Fruit fly (Drosophila melanogaster) whole organism, adult: ENCODE data around the gene CheB93b.

Source experiments
- CG11617 ChIP-seq: fragments of 200-800 bp; sonication (Bioruptor generic); optimal IDR thresholded peaks from 2 replicates; lab custom pipeline; 2017; ENCODE audit warnings: mild to moderate bottlenecking, missing biosample characterization, missing genetic modification reagents, missing genetic modification characterization
- CG12768 ChIP-seq: fragments of 200-800 bp; sonication (Bioruptor generic); optimal IDR thresholded peaks from 2 replicates; lab custom pipeline; 2017; ENCODE audit warnings: missing biosample characterization, missing genetic modification characterization, mild to moderate bottlenecking, moderate library complexity, missing genetic modification reagents
- CG14711 ChIP-seq: fragments of 200-800 bp; sonication (Bioruptor generic); optimal IDR thresholded peaks from 2 replicates; lab custom pipeline; 2018; ENCODE audit warnings: missing biosample characterization, mild to moderate bottlenecking, missing genetic modification characterization, moderate library complexity
- CG1620 ChIP-seq: fragments of 200-800 bp; sonication (Bioruptor generic); optimal IDR thresholded peaks from 2 replicates; lab custom pipeline; 2016; ENCODE audit warnings: missing biosample characterization, missing genetic modification characterization
- CG33017 ChIP-seq: fragments of 200-800 bp; sonication (Bioruptor generic); optimal IDR thresholded peaks from 2 replicates; lab custom pipeline; 2018; ENCODE audit warnings: missing biosample characterization, mild to moderate bottlenecking, missing genetic modification characterization, moderate library complexity
- CG5204 ChIP-seq: fragments of 200-800 bp; sonication (Bioruptor generic); optimal IDR thresholded peaks from 2 replicates; lab custom pipeline; 2016; ENCODE audit warnings: missing biosample characterization, missing genetic modification characterization
- CG7045 ChIP-seq: fragments of 200-800 bp; sonication (Bioruptor generic); optimal IDR thresholded peaks from 2 replicates; lab custom pipeline; 2017; ENCODE audit warnings: missing biosample characterization, mild to moderate bottlenecking, missing genetic modification characterization
- CG7101 ChIP-seq: fragments of 200-800 bp; sonication (Bioruptor generic); optimal IDR thresholded peaks from 2 replicates; lab custom pipeline; 2018; ENCODE audit warnings: missing biosample characterization, mild to moderate bottlenecking, missing genetic modification characterization, moderate library complexity
- Clk ChIP-seq: fragments of 200-800 bp; sonication (Bioruptor generic); optimal IDR thresholded peaks from 2 replicates; lab custom pipeline; 2017; ENCODE audit warnings: missing biosample characterization, missing genetic modification characterization
- Crg-1 ChIP-seq: fragments of 200-800 bp; sonication (Bioruptor generic); optimal IDR thresholded peaks from 2 replicates; lab custom pipeline; 2016; ENCODE audit warnings: missing biosample characterization, missing genetic modification characterization
- Hr96 ChIP-seq: fragments of 200-800 bp; sonication (Bioruptor generic); optimal IDR thresholded peaks from 2 replicates; lab custom pipeline; 2016; ENCODE audit warnings: missing biosample characterization, missing genetic modification characterization
- bab1 ChIP-seq: fragments of 200-800 bp; sonication (Bioruptor generic); optimal IDR thresholded peaks from 3 replicates; lab custom pipeline; 2019; ENCODE audit warnings: missing biosample characterization, mild to moderate bottlenecking, missing genetic modification characterization, moderate library complexity
- cic ChIP-seq: fragments of 200-800 bp; sonication (Bioruptor generic); optimal IDR thresholded peaks from 2 replicates; lab custom pipeline; 2017; ENCODE audit warnings: missing biosample characterization, mild to moderate bottlenecking, missing genetic modification characterization, moderate library complexity
- cnc ChIP-seq, 2 experiments: fragments of >200 bp; optimal IDR thresholded peaks; 2 replicates each; lab custom pipeline; 2017
- kay ChIP-seq: fragments of 200-800 bp; sonication (Bioruptor generic); peaks from one replicate; lab custom pipeline; 2016; ENCODE audit warnings: missing biosample characterization, missing genetic modification characterization, borderline replicate concordance
- ovo ChIP-seq: fragments of 200-800 bp; sonication (Bioruptor generic); optimal IDR thresholded peaks from 2 replicates; lab custom pipeline; 2016; ENCODE audit warnings: missing biosample characterization, missing genetic modification characterization
- pad ChIP-seq: fragments of 200-800 bp; sonication (Bioruptor generic); optimal IDR thresholded peaks from 3 replicates; lab custom pipeline; 2017; ENCODE audit warnings: missing biosample characterization, missing genetic modification characterization, mild to moderate bottlenecking, moderate library complexity, missing genetic modification reagents
- tj ChIP-seq: fragments of 200-800 bp; sonication (Bioruptor generic); optimal IDR thresholded peaks from 3 replicates; lab custom pipeline; 2017; ENCODE audit warnings: missing biosample characterization, mild to moderate bottlenecking, missing genetic modification characterization, moderate library complexity
- toe ChIP-seq: fragments of 200-800 bp; sonication (Bioruptor generic); optimal IDR thresholded peaks from 2 replicates; lab custom pipeline; 2016; ENCODE audit warnings: missing biosample characterization, missing genetic modification characterization

CheB93b gene

DNA sequence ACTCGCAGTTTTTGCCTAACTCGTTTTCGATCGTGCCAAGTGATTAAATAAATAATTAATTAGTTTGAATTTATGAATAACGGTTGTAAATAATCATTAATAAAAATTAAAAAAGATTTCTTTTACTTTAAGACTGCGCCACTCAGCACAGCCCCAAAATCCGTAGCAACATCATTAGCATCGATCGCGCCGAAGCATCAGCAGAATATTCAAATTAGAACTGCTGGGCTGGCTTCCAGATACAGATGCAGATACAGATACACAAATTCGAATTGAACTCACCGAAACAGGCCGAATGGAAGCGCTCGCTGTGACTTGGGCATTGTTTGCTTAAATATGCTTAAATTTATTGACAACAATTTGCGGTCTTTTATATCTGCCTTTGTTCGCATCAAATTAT, 31.8 kb downstream of the CheB93b start:
- TF ChIP-seq Clk (GFP tag; lab: Kevin White, UChicago) (no peak), CG7101 (no peak), Hr96 (GFP tag; lab: Kevin White, UChicago) (no peak), toe (GFP tag; lab: Kevin White, UChicago) (no peak), CG14711 (tag; lab: Kevin White, UChicago) (no peak), cnc (optimal IDR thresholded peaks at IDR 0.05; lab: Kevin White, UChicago) (no peak), Crg-1 (GFP tag; lab: Kevin White, UChicago) (no peak), CG1620 (no peak), CG7045 (no peak), bab1 (GFP tag; lab: Kevin White, UChicago) (no peak), ovo (GFP tag; lab: Kevin White, UChicago) (no peak)

DNA sequence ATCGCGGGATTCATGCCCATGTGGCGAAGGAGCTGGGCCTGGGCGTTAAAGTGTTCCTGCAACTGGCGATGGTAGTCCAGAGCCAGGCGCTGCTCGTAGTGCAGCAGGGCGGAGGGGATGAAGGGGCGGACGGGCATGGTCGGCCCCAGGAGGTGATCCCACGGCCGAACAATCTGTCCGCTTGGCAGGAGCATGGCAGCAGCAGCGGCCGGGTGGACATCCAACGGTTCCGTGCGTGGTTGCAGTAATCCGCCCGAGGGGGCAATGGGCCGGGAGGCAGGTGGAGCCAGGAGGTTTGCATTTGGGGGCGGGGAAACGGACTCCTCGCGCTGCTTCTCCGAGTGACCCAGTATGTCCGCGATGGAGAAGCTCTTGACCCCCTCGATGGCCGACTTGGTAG, 36.4 kb downstream of the CheB93b start:
- TF ChIP-seq CG1620 (no peak), CG33017 (tag; lab: Kevin White, UChicago) (no peak), Hr96 (GFP tag; lab: Kevin White, UChicago) (no peak), Crg-1 (GFP tag; lab: Kevin White, UChicago) (no peak), toe (GFP tag; lab: Kevin White, UChicago) (no peak), tj (GFP tag; lab: Kevin White, UChicago) (no peak), cnc (optimal IDR thresholded peaks at IDR 0.05; lab: Kevin White, UChicago) (no peak), kay (GFP tag; lab: Kevin White, UChicago) (no peak), bab1 (GFP tag; lab: Kevin White, UChicago) (no peak)

DNA sequence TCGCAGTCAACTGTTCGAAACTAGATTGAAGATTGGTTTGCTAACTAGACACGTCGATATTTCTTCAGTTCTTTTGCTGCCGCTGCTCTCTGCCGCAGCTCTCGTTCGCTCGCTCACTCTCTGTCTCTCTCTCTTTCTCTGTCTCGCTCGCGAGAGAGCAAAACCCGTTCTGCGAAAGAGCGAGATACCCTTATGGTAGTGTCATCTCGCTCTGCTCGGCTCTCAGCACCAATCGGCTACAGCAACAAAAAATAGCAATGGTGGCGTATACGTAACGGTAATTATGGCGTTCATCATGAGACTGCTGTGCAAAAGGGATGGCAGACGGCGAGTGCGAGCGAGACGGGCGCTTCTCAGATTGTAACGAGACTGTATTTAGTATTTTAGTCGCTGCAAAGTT, 37.4 kb downstream of the CheB93b start, which contains the start of gene lbe:
TSS of gene lbe (minus strand) at position 204 of the 400 bp plus-strand sequence.
- TF ChIP-seq ovo (GFP tag; lab: Kevin White, UChicago): peak; percentile 86
- peak; percentile 24 for TF ChIP-seq pad
- no peak for TF ChIP-seq tj (GFP tag; lab: Kevin White, UChicago)

DNA sequence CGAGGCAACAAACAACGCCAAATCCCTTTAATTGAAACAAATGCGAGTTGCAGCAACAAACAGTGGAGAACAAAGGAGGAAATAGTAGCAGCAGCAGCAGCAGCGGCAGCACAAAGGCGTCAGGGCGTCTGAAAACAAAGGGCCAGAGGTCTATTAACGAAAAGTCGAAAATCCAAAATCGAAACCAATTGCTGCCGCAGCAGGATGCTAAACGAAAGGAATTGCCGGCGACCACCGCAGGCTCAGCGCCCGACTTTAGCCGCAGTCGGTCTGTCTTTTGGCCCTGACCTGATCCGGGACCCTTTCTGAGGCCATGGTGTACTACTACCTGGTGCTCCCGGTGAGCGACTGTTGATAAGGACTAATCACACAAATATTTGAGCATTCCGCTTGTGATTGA, 38.7 kb downstream of the CheB93b start:
- TF ChIP-seq Clk (GFP tag; lab: Kevin White, UChicago) (no peak), ovo (GFP tag; lab: Kevin White, UChicago) (no peak), cic (no peak)

- no peak for TF ChIP-seq tj (GFP tag; lab: Kevin White, UChicago)
- TF ChIP-seq cnc (optimal IDR thresholded peaks at IDR 0.05; lab: Kevin White, UChicago): no peak
- TF ChIP-seq bab1 (GFP tag; lab: Kevin White, UChicago): no peak
- TF ChIP-seq ovo (GFP tag; lab: Kevin White, UChicago): no peak
- no peak for TF ChIP-seq CG11617 (GFP tag; lab: Kevin White, UChicago)
- no peak for TF ChIP-seq Crg-1 (GFP tag; lab: Kevin White, UChicago)
Measured at dm6 chr3R:21452108-21452507, 43.2 kb downstream of the CheB93b start.

- TF ChIP-seq ovo (GFP tag; lab: Kevin White, UChicago): no peak
- TF ChIP-seq bab1 (GFP tag; lab: Kevin White, UChicago): no peak
- no peak for TF ChIP-seq cic
- TF ChIP-seq CG12768 (GFP tag; lab: Kevin White, UChicago): no peak
- no peak for TF ChIP-seq CG1620
- no peak for TF ChIP-seq CG7045
- TF ChIP-seq Clk (GFP tag; lab: Kevin White, UChicago): no peak
- no peak for TF ChIP-seq CG5204
- no peak for TF ChIP-seq CG7101
- no peak for TF ChIP-seq kay (GFP tag; lab: Kevin White, UChicago)
- no peak for TF ChIP-seq CG14711 (tag; lab: Kevin White, UChicago)
Measured at dm6 chr3R:21456774-21457173, 47.9 kb downstream of the CheB93b start.

- TF ChIP-seq CG12768 (GFP tag; lab: Kevin White, UChicago) (no peak), CG5204 (no peak), Clk (GFP tag; lab: Kevin White, UChicago) (no peak), CG1620 (no peak), Hr96 (GFP tag; lab: Kevin White, UChicago) (no peak)
Measured at dm6 chr3R:21458445-21458844, 49.5 kb downstream of the CheB93b start.
